Worm (Caenorhabditis elegans) whole organism, L4 larva: ENCODE measurements around the gene T08D10.3.

Source experiments
- F26F4.8 ChIP-seq: fragments of 200-800 bp; sonication (Bioruptor generic); conservative IDR thresholded peaks from 2 replicates; pipeline ENCODE4 v1.3.6; 2022; ENCODE audit warnings: missing genetic modification characterization, missing compliant biosample characterization
- F44E2.7 ChIP-seq: fragments of 200-800 bp; sonication (Bioruptor generic); IDR thresholded peaks from 2 replicates; pipeline ENCODE4 v2.1.2; 2022; ENCODE audit warnings: missing genetic modification characterization, missing compliant biosample characterization
- R02D3.7 ChIP-seq: fragments of 150-350 bp; sonication (generic microtip); optimal IDR thresholded peaks from 3 replicates; lab custom pipeline; 2014; ENCODE audit warnings: missing biosample characterization, missing genetic modification characterization
- T26A8.4 ChIP-seq: fragments of 200-800 bp; sonication (Bioruptor generic); IDR thresholded peaks from 2 replicates; pipeline ENCODE4 v1.3.6; 2022; ENCODE audit warnings: missing genetic modification characterization, missing compliant biosample characterization
- ZK337.2 ChIP-seq: fragments of 200-800 bp; sonication (Bioruptor generic); IDR thresholded peaks from 2 replicates; pipeline ENCODE4 v1.3.6; 2022; ENCODE audit warnings: missing genetic modification reagents, missing genetic modification characterization, missing compliant biosample characterization
- aha-1 ChIP-seq: fragments of 150-350 bp; peaks from one replicate; lab custom pipeline; 2014; ENCODE audit warnings: missing biosample characterization, missing genetic modification characterization
- ama-1 ChIP-seq: fragments of 150-350 bp; optimal IDR thresholded peaks from 2 replicates; lab custom pipeline; 2014; ENCODE audit warnings: inconsistent platforms, mixed read lengths
- arid-1 ChIP-seq: fragments of 200-800 bp; sonication (Bioruptor generic); conservative IDR thresholded peaks from 2 replicates; pipeline ENCODE4 v1.3.6; 2022; ENCODE audit warnings: missing genetic modification reagents, missing genetic modification characterization, missing compliant biosample characterization
- ceh-28 ChIP-seq: fragments of 150-350 bp; optimal IDR thresholded peaks from 2 replicates; lab custom pipeline; 2014; ENCODE audit warnings: missing biosample characterization, missing genetic modification reagents, missing genetic modification characterization
- ces-1 ChIP-seq: fragments of 150-350 bp; sonication (generic microtip); optimal IDR thresholded peaks from 4 replicates; lab custom pipeline; 2014; ENCODE audit warnings: missing biosample characterization, missing genetic modification reagents, missing genetic modification characterization
- daf-16 ChIP-seq, 3 experiments: sonication (generic microtip); optimal IDR thresholded peaks; 2 replicates each; lab custom pipeline; 2016 to 2017; ENCODE audit warnings: missing genetic modification characterization in 3 of 3, missing genetic modification reagents in 3 of 3, mild to moderate bottlenecking in 2 of 3, missing compliant biosample characterization in 2 of 3, missing biosample characterization in 1 of 3, moderate library complexity in 1 of 3
- daf-19 ChIP-seq: fragments of 200-800 bp; sonication (Bioruptor generic); conservative IDR thresholded peaks from 2 replicates; pipeline ENCODE4 v1.3.6; 2022; ENCODE audit warnings: missing genetic modification characterization, missing compliant biosample characterization
- dmd-6 ChIP-seq: fragments of 200-800 bp; sonication (Bioruptor generic); IDR thresholded peaks from 2 replicates; pipeline ENCODE4 v1.3.6; 2022; ENCODE audit warnings: missing genetic modification reagents, missing genetic modification characterization, missing compliant biosample characterization
- dpl-1 ChIP-seq: fragments of 150-350 bp; optimal IDR thresholded peaks from 2 replicates; lab custom pipeline; 2014; ENCODE audit warnings: missing biosample characterization, missing genetic modification reagents, missing genetic modification characterization
- dve-1 ChIP-seq: sonication (generic microtip); optimal IDR thresholded peaks from 2 replicates; lab custom pipeline; 2017; ENCODE audit warnings: antibody characterized with exemption, mild to moderate bottlenecking, missing genetic modification characterization, missing compliant biosample characterization; ENCODE audit not compliant: insufficient read depth
- egl-27 ChIP-seq: sonication (generic microtip); optimal IDR thresholded peaks from 3 replicates; lab custom pipeline; 2017; ENCODE audit warnings: missing biosample characterization, missing genetic modification reagents, missing genetic modification characterization
- gei-8 ChIP-seq: fragments of 200-800 bp; sonication (Bioruptor generic); optimal IDR thresholded peaks from 2 replicates; lab custom pipeline; 2018; ENCODE audit warnings: mild to moderate bottlenecking, missing genetic modification characterization, missing compliant biosample characterization
- hlh-11 ChIP-seq: fragments of 200-800 bp; sonication (Bioruptor generic); optimal IDR thresholded peaks from 2 replicates; lab custom pipeline; 2018; ENCODE audit warnings: mild to moderate bottlenecking, missing genetic modification characterization, missing compliant biosample characterization
- hlh-30 ChIP-seq: sonication (generic microtip); optimal IDR thresholded peaks from 2 replicates; lab custom pipeline; 2017; ENCODE audit warnings: antibody characterized with exemption, mild to moderate bottlenecking, missing genetic modification characterization, missing compliant biosample characterization; ENCODE audit not compliant: insufficient read depth
- lin-1 ChIP-seq: fragments of 200-800 bp; sonication (Bioruptor generic); IDR thresholded peaks from 2 replicates; pipeline ENCODE4 v1.3.6; 2022; ENCODE audit warnings: missing genetic modification reagents, missing genetic modification characterization, missing compliant biosample characterization
- lin-29 ChIP-seq: fragments of 200-800 bp; sonication (Bioruptor generic); IDR thresholded peaks from 2 replicates; pipeline ENCODE4 v1.3.6; 2022; ENCODE audit warnings: missing genetic modification reagents, missing genetic modification characterization, missing compliant biosample characterization
- lin-39 ChIP-seq: fragments of 150-350 bp; optimal IDR thresholded peaks from 2 replicates; lab custom pipeline; 2014; ENCODE audit warnings: missing biosample characterization, missing genetic modification reagents, missing genetic modification characterization
- lir-3 ChIP-seq: sonication (generic microtip); optimal IDR thresholded peaks from 2 replicates; lab custom pipeline; 2016; ENCODE audit warnings: mild to moderate bottlenecking, missing genetic modification characterization, missing compliant biosample characterization
- madf-5 ChIP-seq, 2 experiments: fragments of 200-800 bp; sonication (Bioruptor generic); IDR thresholded peaks; 2 replicates each; pipeline ENCODE4 v1.3.6; 2022; ENCODE audit warnings: missing compliant biosample characterization in 2 of 2, missing genetic modification characterization in 2 of 2
- mdl-1 ChIP-seq, 2 experiments: fragments of 150-350 bp in 1 of 2; sonication (generic microtip) in 1 of 2; optimal IDR thresholded peaks; 2 replicates each; lab custom pipeline; 2014 to 2017; ENCODE audit warnings: missing biosample characterization in 2 of 2, missing genetic modification characterization in 2 of 2
- mes-2 ChIP-seq: sonication (generic microtip); optimal IDR thresholded peaks from 2 replicates; lab custom pipeline; 2016; ENCODE audit warnings: missing genotype, mild to moderate bottlenecking, missing genetic modification characterization, missing compliant biosample characterization; ENCODE audit not compliant: poor library complexity, severe bottlenecking
- mxl-2 ChIP-seq: fragments of 200-800 bp; sonication (Bioruptor generic); conservative IDR thresholded peaks from 2 replicates; pipeline ENCODE4 v1.3.6; 2022; ENCODE audit warnings: missing genetic modification reagents, missing genetic modification characterization, missing compliant biosample characterization
- nhr-41 ChIP-seq: fragments of 200-800 bp; sonication (Bioruptor generic); IDR thresholded peaks from 2 replicates; pipeline ENCODE4 v1.3.6; 2022; ENCODE audit warnings: missing genetic modification reagents, missing genetic modification characterization, missing compliant biosample characterization
- nhr-42 ChIP-seq: fragments of 200-800 bp; sonication (Bioruptor generic); IDR thresholded peaks from 2 replicates; pipeline ENCODE4 v1.3.6; 2022; ENCODE audit warnings: missing genetic modification characterization, missing compliant biosample characterization
- nhr-48 ChIP-seq: sonication (generic microtip); optimal IDR thresholded peaks from 2 replicates; lab custom pipeline; 2016; ENCODE audit warnings: mild to moderate bottlenecking, missing genetic modification characterization, missing compliant biosample characterization
- pha-4 ChIP-seq, 2 experiments: fragments of 150-350 bp in 1 of 2; fragments of 200-800 bp in 1 of 2; sonication (Bioruptor generic) in 1 of 2; IDR thresholded peaks in 1 of 2; optimal IDR thresholded peaks in 1 of 2; 2 replicates each; pipeline versions ENCODE4 v1.3.6 to Lab custom; 2014 to 2022; ENCODE audit warnings: missing genetic modification characterization in 2 of 2, missing genetic modification reagents in 2 of 2, missing biosample characterization in 1 of 2, missing compliant biosample characterization in 1 of 2
- pqm-1 ChIP-seq: sonication (generic microtip); optimal IDR thresholded peaks from 2 replicates; lab custom pipeline; 2017; ENCODE audit warnings: missing biosample characterization, missing genetic modification characterization
- rbr-2 ChIP-seq: sonication (generic microtip); optimal IDR thresholded peaks from 2 replicates; lab custom pipeline; 2016; ENCODE audit warnings: missing genotype, missing genetic modification characterization, missing compliant biosample characterization
- snpc-1.2 ChIP-seq: fragments of 200-800 bp; sonication (Bioruptor generic); IDR thresholded peaks from 2 replicates; pipeline ENCODE4 v1.3.6; 2022; ENCODE audit warnings: missing genetic modification reagents, missing genetic modification characterization, missing compliant biosample characterization
- snpc-4 ChIP-seq: fragments of 150-350 bp; optimal IDR thresholded peaks from 2 replicates; lab custom pipeline; 2014; ENCODE audit warnings: missing biosample characterization, missing genetic modification characterization
- spr-1 ChIP-seq: sonication (generic microtip); optimal IDR thresholded peaks from 2 replicates; lab custom pipeline; 2016; ENCODE audit warnings: mild to moderate bottlenecking, missing genetic modification characterization, missing compliant biosample characterization
- unc-130 ChIP-seq: sonication (generic microtip); optimal IDR thresholded peaks from 2 replicates; lab custom pipeline; 2016; ENCODE audit warnings: missing genetic modification reagents, missing genetic modification characterization, missing compliant biosample characterization
- vab-7 ChIP-seq: fragments of 200-800 bp; sonication (Bioruptor generic); IDR thresholded peaks from 2 replicates; pipeline ENCODE4 v1.3.6; 2022; ENCODE audit warnings: missing genetic modification reagents, missing genetic modification characterization, missing compliant biosample characterization
- zag-1 ChIP-seq: fragments of 150-350 bp; optimal IDR thresholded peaks from 2 replicates; lab custom pipeline; 2014; ENCODE audit warnings: missing biosample characterization, missing genetic modification characterization
- zip-2 ChIP-seq: fragments of 150-350 bp; optimal IDR thresholded peaks from 2 replicates; lab custom pipeline; 2014; ENCODE audit warnings: missing biosample characterization, missing genetic modification characterization

T08D10.3 gene

DNA sequence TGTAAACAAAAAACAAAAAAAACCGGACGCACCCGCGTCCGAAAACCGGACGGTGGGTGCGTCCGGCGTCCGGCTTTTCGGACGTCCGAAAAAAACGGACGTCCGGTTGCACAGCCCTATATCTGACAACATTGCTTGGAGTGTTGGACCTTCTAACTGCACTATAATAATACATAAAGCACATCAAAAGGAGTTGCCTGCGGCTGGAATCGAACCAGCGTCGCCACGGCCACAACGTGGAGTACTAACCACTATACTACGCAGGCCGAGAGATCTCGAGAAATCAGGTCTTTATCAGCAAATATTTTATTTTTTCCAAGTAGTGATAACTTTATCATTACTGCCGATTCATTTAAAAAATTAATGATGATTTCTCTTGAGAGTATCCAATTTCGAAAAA, 38.1 kb downstream of the T08D10.3 start (continued):
- TF ChIP-seq nhr-42 (GFP tag; lab: Robert Waterston, UW) (no peak), mes-2 (tag; lab: Kevin White, UChicago) (peak; percentile 48), nhr-41 (GFP tag; lab: Robert Waterston, UW) (peak; percentile 49; the same call in 1 of the 2 replicates), ZK337.2 (GFP tag; lab: Robert Waterston, UW) (peak; percentile 28; the same call in 1 of the 2 replicates), ama-1 (lab: Kevin White, UChicago) (no peak), mdl-1 (tag; optimal IDR thresholded peaks at IDR 0.05; lab: Kevin White, UChicago) (no peak), lin-29 (GFP tag; lab: Robert Waterston, UW) (0 out of 2 replicates have a peak, but pooled peaks have one; percentile 34), snpc-1.2 (GFP tag; lab: Robert Waterston, UW) (peak; percentile 79), vab-7 (GFP tag; lab: Robert Waterston, UW) (peak; percentile 53; the same call in 1 of the 2 replicates), T26A8.4 (peak; percentile 42; the same call in 1 of the 2 replicates), madf-5 (GFP tag; IDR thresholded peaks at IDR 0.05; lab: Robert Waterston, UW) (0 out of 4 replicates have a peak, but pooled peaks have one; percentile 6 to 8), lin-1 (GFP tag; lab: Robert Waterston, UW) (0 out of 2 replicates have a peak, but pooled peaks have one; percentile 31), gei-8 (no peak), hlh-11 (tag; lab: Kevin White, UChicago) (peak; percentile 4), ces-1 (GFP tag; lab: Kevin White, UChicago) (no peak), daf-19 (GFP tag; lab: Robert Waterston, UW) (peak; percentile 43; the same call in 1 of the 2 replicates), aha-1 (tag; lab: Kevin White, UChicago) (peak; percentile 17), mxl-2 (no peak), ceh-28 (no peak)

DNA sequence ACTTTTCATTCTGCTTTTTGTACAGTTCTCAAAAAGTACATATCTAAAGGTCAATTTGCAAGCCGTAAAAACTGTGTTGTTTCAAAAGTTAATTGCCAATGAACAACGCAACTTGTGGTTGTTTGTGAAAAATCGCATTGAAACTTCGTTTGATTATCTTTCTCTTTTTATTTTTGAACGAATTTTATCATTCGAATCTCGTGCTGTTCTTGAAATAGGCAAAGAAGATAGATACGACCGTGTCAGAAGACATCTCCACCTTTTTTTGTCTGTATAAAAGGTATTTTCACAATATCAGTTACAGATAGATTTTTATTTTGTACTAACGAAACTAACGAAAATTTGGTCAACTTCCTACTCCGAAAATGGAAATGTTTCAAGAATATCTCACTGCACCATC, 39.3 kb downstream of the T08D10.3 start, which contains the start of gene C49F5.7:
TSS of gene C49F5.7 (plus strand) at position 301 of the 400 bp plus-strand sequence.
- TF ChIP-seq F26F4.8 (GFP tag; lab: Robert Waterston, UW) = no peak
- no peak for TF ChIP-seq daf-16 (GFP tag; optimal IDR thresholded peaks at IDR 0.05; lab: Kevin White, UChicago)
- TF ChIP-seq daf-16 (tag; optimal IDR thresholded peaks at IDR 0.05; lab: Kevin White, UChicago) = peak; percentile 8
- peak; percentile 14 for TF ChIP-seq hlh-30
- no peak for TF ChIP-seq R02D3.7 (tag; lab: Kevin White, UChicago)

DNA sequence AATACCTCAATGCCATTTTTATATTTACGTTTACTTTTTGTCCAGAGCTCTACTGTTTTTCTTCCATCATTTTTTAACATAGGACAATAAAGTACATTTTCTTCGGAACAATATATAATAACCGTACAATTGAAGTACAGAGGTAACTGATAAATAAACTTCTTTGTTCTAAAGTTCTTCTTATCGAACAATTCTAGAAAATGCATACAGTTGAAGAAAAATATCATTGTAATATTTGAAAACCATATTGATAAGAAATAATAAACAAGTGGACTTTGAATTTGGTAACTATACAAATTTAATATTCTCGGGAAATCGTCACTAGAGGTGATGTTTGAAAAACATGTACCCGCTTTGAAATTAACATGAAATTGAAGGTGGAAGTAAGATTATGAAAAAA, 41.4 kb downstream of the T08D10.3 start:
- TF ChIP-seq dve-1 (tag; lab: Kevin White, UChicago) (peak; percentile 56), hlh-11 (tag; lab: Kevin White, UChicago) (peak; percentile 17), lin-39 (tag; lab: Kevin White, UChicago) (no peak), zip-2 (tag; lab: Kevin White, UChicago) (no peak), daf-16 (GFP tag; optimal IDR thresholded peaks at IDR 0.05; lab: Kevin White, UChicago) (no peak), daf-16 (tag; optimal IDR thresholded peaks at IDR 0.05; lab: Kevin White, UChicago) (peak; percentile 69), lin-1 (GFP tag; lab: Robert Waterston, UW) (no peak), F44E2.7 (GFP tag; lab: Robert Waterston, UW) (no peak), pha-4 (GFP tag; IDR thresholded peaks at IDR 0.05; lab: Robert Waterston, UW) (no peak), pha-4 (tag; optimal IDR thresholded peaks at IDR 0.05; lab: Kevin White, UChicago) (no peak), lir-3 (no peak), zag-1 (tag; lab: Kevin White, UChicago) (no peak)

DNA sequence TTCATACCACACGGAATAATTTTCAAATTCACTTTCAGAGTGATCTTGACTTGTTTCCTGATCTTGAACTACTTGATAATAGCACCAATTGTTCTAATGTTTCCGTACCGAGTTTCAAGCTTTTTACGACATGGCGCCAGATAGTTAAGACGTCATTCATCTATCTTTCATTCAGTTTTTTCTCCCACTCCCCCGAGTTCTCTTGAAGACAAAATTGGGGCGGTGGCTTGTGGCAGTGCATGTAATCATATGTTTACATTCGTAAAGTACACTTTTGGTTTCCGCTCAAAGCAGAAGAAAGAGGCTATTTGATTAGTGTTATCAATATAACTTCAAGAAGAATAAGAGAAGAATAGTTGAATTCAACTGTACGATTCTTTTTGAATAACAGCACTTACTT, 44.3 kb downstream of the T08D10.3 start:
- TF ChIP-seq daf-16 (GFP tag; optimal IDR thresholded peaks at IDR 0.05; lab: Kevin White, UChicago) (no peak), daf-16 (tag; optimal IDR thresholded peaks at IDR 0.05; lab: Kevin White, UChicago) (peak; percentile 41), spr-1 (tag; lab: Kevin White, UChicago) (no peak), pha-4 (GFP tag; IDR thresholded peaks at IDR 0.05; lab: Robert Waterston, UW) (no peak), pha-4 (tag; optimal IDR thresholded peaks at IDR 0.05; lab: Kevin White, UChicago) (no peak), pqm-1 (tag; lab: Kevin White, UChicago) (peak; percentile 40), unc-130 (GFP tag; lab: Kevin White, UChicago) (no peak), aha-1 (tag; lab: Kevin White, UChicago) (peak; percentile 8), hlh-11 (tag; lab: Kevin White, UChicago) (peak; percentile 0), snpc-4 (tag; lab: Kevin White, UChicago) (no peak), hlh-30 (no peak), egl-27 (tag; lab: Kevin White, UChicago) (no peak), arid-1 (no peak), dve-1 (tag; lab: Kevin White, UChicago) (peak; percentile 55), rbr-2 (no peak), dmd-6 (GFP tag; lab: Robert Waterston, UW) (peak; percentile 55), daf-19 (GFP tag; lab: Robert Waterston, UW) (no peak), mes-2 (tag; lab: Kevin White, UChicago) (peak; percentile 3), zag-1 (tag; lab: Kevin White, UChicago) (no peak), dpl-1 (GFP tag; lab: Kevin White, UChicago) (no peak), nhr-48 (tag; lab: Kevin White, UChicago) (peak; percentile 30), R02D3.7 (tag; lab: Kevin White, UChicago) (no peak), nhr-42 (GFP tag; lab: Robert Waterston, UW) (no peak), lir-3 (no peak)
